Worm (Caenorhabditis elegans) whole organism, late embryonic: ENCODE data around the gene T27A10.6.

ENCODE experiments used
- ama-1 ChIP-seq: fragments of 150-350 bp; optimal IDR thresholded peaks from 2 replicates; lab custom pipeline; 2014
- ceh-19 ChIP-seq: fragments of 200-800 bp; sonication (Bioruptor generic); optimal IDR thresholded peaks from 2 replicates; lab custom pipeline; 2018; ENCODE audit warnings: mild to moderate bottlenecking, missing genetic modification characterization, missing compliant biosample characterization
- ceh-45 ChIP-seq: fragments of 200-800 bp; sonication (Bioruptor generic); IDR thresholded peaks from 2 replicates; pipeline ENCODE4 v1.3.6; 2022; ENCODE audit warnings: missing genetic modification reagents, missing genetic modification characterization, missing compliant biosample characterization
- dve-1 ChIP-seq: sonication (generic microtip); optimal IDR thresholded peaks from 2 replicates; lab custom pipeline; 2017; ENCODE audit warnings: antibody characterized with exemption, mild to moderate bottlenecking, missing genetic modification characterization, missing compliant biosample characterization
- hlh-6 ChIP-seq: sonication (generic microtip); optimal IDR thresholded peaks from 2 replicates; lab custom pipeline; 2016; ENCODE audit warnings: missing genotype, missing genetic modification characterization, missing compliant biosample characterization
- lin-11 ChIP-seq: fragments of 200-800 bp; sonication (Bioruptor generic); optimal IDR thresholded peaks from 2 replicates; lab custom pipeline; 2018; ENCODE audit warnings: mild to moderate bottlenecking, missing genetic modification characterization, missing compliant biosample characterization
- mec-3 ChIP-seq: sonication (generic microtip); optimal IDR thresholded peaks from 2 replicates; lab custom pipeline; 2016; ENCODE audit warnings: borderline replicate concordance, missing genetic modification characterization, missing compliant biosample characterization
- pag-3 ChIP-seq: sonication (generic microtip); optimal IDR thresholded peaks from 2 replicates; lab custom pipeline; 2016; ENCODE audit warnings: missing compliant biosample characterization, missing genetic modification characterization, borderline replicate concordance
- sdc-2 ChIP-seq: sonication (generic microtip); optimal IDR thresholded peaks from 2 replicates; lab custom pipeline; 2016; ENCODE audit warnings: missing genotype, missing genetic modification characterization, missing compliant biosample characterization

ce11 chrX:3547097-3547496 lies 49.1 kb downstream of the T27A10.6 start:
- TF ChIP-seq sdc-2 (tag; lab: Kevin White, UChicago), result no peak
- TF ChIP-seq ama-1 (lab: Kevin White, UChicago), result no peak
- no peak for TF ChIP-seq dve-1 (tag; lab: Kevin White, UChicago)
- TF ChIP-seq hlh-6 (tag; lab: Kevin White, UChicago), result no peak
- no peak for TF ChIP-seq ceh-19
- TF ChIP-seq mec-3, result no peak
- TF ChIP-seq pag-3 (tag; lab: Kevin White, UChicago), result no peak
- no peak for TF ChIP-seq lin-11 (tag; lab: Kevin White, UChicago)
- TF ChIP-seq ceh-45 (GFP tag; lab: Robert Waterston, UW), result no peak
